Fruit fly (Drosophila melanogaster): ENCODE data around the gene Uggt.

Gene Uggt

DNA sequence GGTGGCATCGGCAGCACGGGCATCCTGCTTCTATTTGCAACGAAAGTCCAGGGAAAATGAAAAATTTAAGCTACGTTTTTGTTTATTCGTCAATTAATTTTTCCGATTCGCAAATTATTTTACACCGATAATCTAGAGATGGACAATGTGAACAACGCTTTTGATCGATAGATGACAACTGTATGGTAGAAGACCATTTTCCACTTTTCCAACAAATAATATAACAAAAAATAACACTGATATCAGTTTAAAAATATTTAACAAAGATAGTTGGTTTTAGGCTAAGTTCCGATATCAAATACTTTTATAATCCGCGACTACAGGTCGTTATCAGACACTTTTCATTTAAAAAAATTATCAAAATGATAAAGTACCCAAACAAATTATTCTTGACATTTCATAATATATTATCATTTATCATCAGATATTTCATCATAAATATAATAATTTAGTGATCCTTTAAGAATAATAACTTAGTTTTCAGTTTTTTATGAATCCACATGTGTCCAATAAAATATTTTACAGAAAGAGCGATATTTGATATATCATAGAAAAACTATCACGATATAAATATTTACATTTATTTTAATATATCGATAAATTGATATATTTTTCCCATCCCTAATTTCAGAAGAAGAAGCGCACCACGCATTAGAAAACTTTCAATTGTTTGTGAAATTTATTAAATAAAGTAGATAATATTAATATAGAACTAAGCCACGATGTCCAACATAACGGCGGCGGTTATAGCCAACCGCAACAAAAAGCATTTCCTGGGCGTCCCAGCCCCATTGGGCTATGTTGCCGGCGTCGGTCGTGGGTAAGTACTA lies 32.4 kb downstream of the Uggt start, which contains the start of the genes CSN1b and Prp6:
Gene CSN1b, minus strand, starts transcription at position 159 of the 830 bp plus-strand sequence.
Gene Prp6, plus strand, starts transcription at position 601 of the 830 bp plus-strand sequence.
- TF ChIP-seq CG8119 (GFP tag; IDR thresholded peaks at IDR 0.05) (no peak), fd59A (GFP tag; optimal IDR thresholded peaks at IDR 0.05) (no peak), CG11294 (GFP tag; IDR thresholded peaks at IDR 0.05) (no peak), CG16779 (tag; optimal IDR thresholded peaks at IDR 0.05) (no peak), lz (GFP tag; optimal IDR thresholded peaks at IDR 0.05) (no peak), CG6792 (GFP tag; optimal IDR thresholded peaks at IDR 0.05) (no peak), CG15336 (GFP tag; IDR thresholded peaks at IDR 0.05) (no peak), Sox15 (GFP tag; optimal IDR thresholded peaks at IDR 0.05) (no peak), Blimp-1 (GFP tag; optimal IDR thresholded peaks at IDR 0.05) (no peak), CG6276 (GFP tag; optimal IDR thresholded peaks at IDR 0.05) (no peak), dsx (GFP tag; optimal IDR thresholded peaks at IDR 0.05; ENCODE audit: poor library complexity, severe bottlenecking) (no peak)

DNA sequence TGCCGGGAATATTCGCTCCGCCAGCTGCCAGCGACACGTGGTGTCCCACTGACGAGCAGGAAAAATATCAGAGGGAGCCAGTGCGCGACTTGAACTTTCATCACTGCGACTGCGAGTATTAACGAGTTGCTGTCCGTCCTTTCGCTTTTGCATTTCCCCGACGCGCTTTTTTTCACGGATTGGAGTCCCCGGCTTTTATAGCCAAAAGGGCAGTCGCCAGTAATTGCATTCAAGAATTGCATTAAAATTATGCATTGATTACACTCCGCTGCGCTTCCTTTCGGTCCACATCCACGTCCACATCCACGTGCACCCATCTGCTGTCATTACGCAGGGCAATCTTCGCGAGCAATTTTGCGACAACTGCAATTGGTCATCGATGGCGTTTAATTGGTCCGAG lies 38.5 kb downstream of the Uggt start, which contains the start of gene Ir75d:
Gene Ir75d, minus strand, starts transcription at position 101 of the 400 bp plus-strand sequence.
- no peak for TF ChIP-seq CG8632 (GFP tag; optimal IDR thresholded peaks at IDR 0.05)
- TF ChIP-seq vri (GFP tag; optimal IDR thresholded peaks at IDR 0.05) = no peak

DNA sequence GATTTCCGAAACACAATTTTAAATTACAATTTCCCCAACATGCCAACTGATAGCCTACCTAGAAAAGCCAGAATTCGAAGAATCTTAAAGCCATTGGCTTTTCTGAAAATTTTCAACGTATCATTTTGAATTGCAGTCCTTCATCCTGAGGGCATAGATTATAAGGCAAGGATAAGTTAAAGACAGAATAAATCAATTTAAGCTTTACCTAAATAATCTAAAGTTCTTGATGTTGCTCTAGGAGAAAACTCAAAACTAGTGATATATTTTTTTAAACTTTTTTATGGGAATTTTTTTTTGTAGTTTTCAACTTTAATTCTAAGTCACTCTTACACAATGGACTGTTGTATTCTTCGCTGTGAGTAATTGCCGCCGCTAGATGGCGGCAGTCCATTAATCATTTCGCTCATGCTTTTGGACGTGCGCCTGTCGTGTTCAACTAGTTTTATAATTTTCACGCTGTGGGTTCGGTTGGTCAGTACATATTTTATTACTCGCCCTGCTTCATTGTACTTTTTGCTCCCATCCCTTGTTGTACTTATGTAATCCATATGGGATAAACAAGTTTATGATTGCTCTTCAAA lies 41.6 kb downstream of the Uggt start, which contains the start of gene COX6AL2:
Gene COX6AL2, minus strand, starts transcription at position 51 of the 584 bp plus-strand sequence.
- TF ChIP-seq CG8632 (GFP tag; optimal IDR thresholded peaks at IDR 0.05) = no peak
- no peak for TF ChIP-seq fd59A (GFP tag; optimal IDR thresholded peaks at IDR 0.05)
- TF ChIP-seq CG1621 (tag; optimal IDR thresholded peaks at IDR 0.05) = no peak
- no peak for TF ChIP-seq CG11762 (GFP tag; optimal IDR thresholded peaks at IDR 0.05; ENCODE audit: insufficient read depth)
- TF ChIP-seq Hr38 (GFP tag; optimal IDR thresholded peaks at IDR 0.05) = no peak
- TF ChIP-seq acj6 (GFP tag; optimal IDR thresholded peaks at IDR 0.05) = no peak
- TF ChIP-seq CG10631 (GFP tag; optimal IDR thresholded peaks at IDR 0.05) = no peak
- no peak for TF ChIP-seq topi (GFP tag; optimal IDR thresholded peaks at IDR 0.05)
- TF ChIP-seq CG6276 (GFP tag; optimal IDR thresholded peaks at IDR 0.05) = no peak
- no peak for TF ChIP-seq CG4318 (GFP tag; optimal IDR thresholded peaks at IDR 0.05)
- TF ChIP-seq lz (GFP tag; optimal IDR thresholded peaks at IDR 0.05) = no peak
- TF ChIP-seq Gug (GFP tag; IDR thresholded peaks at IDR 0.05) = no peak
- TF ChIP-seq Sox15 (GFP tag; optimal IDR thresholded peaks at IDR 0.05) = no peak
- TF ChIP-seq Met (GFP tag; optimal IDR thresholded peaks at IDR 0.05) = no peak
- TF ChIP-seq spab (GFP tag; optimal IDR thresholded peaks at IDR 0.05) = no peak

DNA sequence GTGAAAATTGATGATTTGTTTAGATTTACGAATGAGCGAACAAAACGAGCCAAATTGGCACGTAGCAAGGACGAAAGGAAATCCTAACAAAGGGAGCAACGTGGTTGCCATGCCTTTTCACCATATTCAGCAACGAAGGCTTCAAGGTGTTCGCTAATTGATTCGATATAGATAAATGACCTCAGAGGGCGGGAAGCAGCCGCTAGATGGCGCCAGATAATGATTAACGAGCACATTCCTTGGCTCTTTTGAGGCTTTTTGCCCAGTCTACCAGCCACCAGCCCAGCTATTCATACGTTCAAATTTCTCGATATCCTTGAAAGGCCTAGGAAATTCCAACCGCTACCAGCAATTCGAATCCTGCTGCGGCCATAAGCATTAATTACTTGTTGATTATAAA lies 43.9 kb downstream of the Uggt start:
- TF ChIP-seq CG6792 (GFP tag; optimal IDR thresholded peaks at IDR 0.05) (no peak), CG9139 (GFP tag; optimal IDR thresholded peaks at IDR 0.05) (no peak), CG10631 (GFP tag; optimal IDR thresholded peaks at IDR 0.05) (no peak), Ets96B (tag; optimal IDR thresholded peaks at IDR 0.05) (no peak), Smox (GFP tag; optimal IDR thresholded peaks at IDR 0.05) (no peak), fd59A (GFP tag; optimal IDR thresholded peaks at IDR 0.05) (no peak), CG10669 (GFP tag; optimal IDR thresholded peaks at IDR 0.05) (no peak), CG3919 (GFP tag; optimal IDR thresholded peaks at IDR 0.05) (no peak), Eip75B (GFP tag; optimal IDR thresholded peaks at IDR 0.05) (no peak)

DNA sequence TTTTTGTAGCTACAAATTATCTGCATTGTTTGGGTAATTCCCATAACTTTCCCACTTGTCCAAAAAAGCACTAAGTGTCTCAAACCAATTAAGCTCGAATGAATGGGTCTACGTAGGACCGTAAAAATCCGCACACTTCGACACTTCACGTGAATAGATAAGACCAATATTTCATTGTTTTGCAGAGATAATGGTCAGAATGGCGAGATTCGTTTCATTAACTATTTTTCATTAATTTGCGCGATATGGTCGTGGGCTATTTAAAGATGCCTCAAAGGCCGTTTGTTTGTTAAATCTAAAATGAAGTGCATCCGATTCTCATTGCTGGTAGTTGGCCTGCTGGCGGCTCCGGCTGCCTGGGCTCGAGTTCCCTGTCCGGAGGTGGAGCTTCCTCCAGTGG lies 44.7 kb downstream of the Uggt start, which contains the start of gene CG6839:
Gene CG6839, plus strand, starts transcription at position 301 of the 400 bp plus-strand sequence.
- TF ChIP-seq fd85E (GFP tag; optimal IDR thresholded peaks at IDR 0.05) = no peak
- no peak for TF ChIP-seq dac (GFP tag; optimal IDR thresholded peaks at IDR 0.05)
